Fruit fly (Drosophila melanogaster) whole organism, embryonic: ENCODE data around the gene Polr2I.

Experiments used
- Asciz ChIP-seq: fragments of 200-800 bp; sonication (Bioruptor generic); optimal IDR thresholded peaks from 2 replicates; lab custom pipeline; 2017; ENCODE audit warnings: missing biosample characterization, mild to moderate bottlenecking, missing genetic modification characterization, missing genetic modification reagents
- Awh ChIP-seq: fragments of 200-800 bp; sonication (Bioruptor generic); IDR thresholded peaks from 2 replicates; pipeline ENCODE4, ENCODE4 v1.3.6; 2022; ENCODE audit warnings: missing biosample characterization, missing genetic modification characterization
- CG10321 ChIP-seq: fragments of 200-800 bp; sonication (Bioruptor generic); IDR thresholded peaks from 2 replicates; pipeline ENCODE4 v1.3.6; 2022; ENCODE audit warnings: missing biosample characterization, missing genetic modification characterization
- CG12071 ChIP-seq: fragments of 200-800 bp; sonication (Bioruptor generic); optimal IDR thresholded peaks from 3 replicates; lab custom pipeline; 2018; ENCODE audit warnings: missing biosample characterization, mild to moderate bottlenecking, missing genetic modification characterization
- CG12659 ChIP-seq: fragments of 200-800 bp; sonication (Bioruptor generic); optimal IDR thresholded peaks from 3 replicates; lab custom pipeline; 2017; ENCODE audit warnings: mild to moderate bottlenecking, missing biosample characterization, missing genetic modification reagents, missing genetic modification characterization
- CG13123 ChIP-seq: fragments of 200-800 bp; sonication (Bioruptor generic); optimal IDR thresholded peaks from 2 replicates; lab custom pipeline; 2016; ENCODE audit warnings: missing biosample characterization, missing genetic modification characterization
- CG13296 ChIP-seq: fragments of 200-800 bp; sonication (Bioruptor generic); optimal IDR thresholded peaks from 3 replicates; lab custom pipeline; 2018; ENCODE audit warnings: missing biosample characterization, mild to moderate bottlenecking, missing genetic modification characterization
- CG13775 ChIP-seq: fragments of 200-800 bp; sonication (Bioruptor generic); optimal IDR thresholded peaks from 3 replicates; lab custom pipeline; 2017; ENCODE audit warnings: missing biosample characterization, mild to moderate bottlenecking, missing genetic modification characterization
- CG14050 ChIP-seq: fragments of 200-800 bp; sonication (Bioruptor generic); IDR thresholded peaks from 3 replicates; pipeline ENCODE4 v1.3.6; 2022; ENCODE audit warnings: missing biosample characterization, missing genetic modification characterization
- CG17361 ChIP-seq: fragments of 200-800 bp; sonication (Bioruptor generic); IDR thresholded peaks from 3 replicates; pipeline ENCODE4 v1.3.6; 2022; ENCODE audit warnings: missing biosample characterization, missing genetic modification characterization
- CG17385 ChIP-seq: fragments of 200-800 bp; sonication (Bioruptor generic); optimal IDR thresholded peaks from 3 replicates; lab custom pipeline; 2018; ENCODE audit warnings: missing biosample characterization, mild to moderate bottlenecking, missing genetic modification characterization
- CG17612 ChIP-seq: fragments of 200-800 bp; sonication (Bioruptor generic); IDR thresholded peaks from 2 replicates; pipeline ENCODE4 v1.3.6; 2022; ENCODE audit warnings: missing biosample characterization, missing genetic modification characterization
- CG2678 ChIP-seq: fragments of 200-800 bp; sonication (Bioruptor generic); optimal IDR thresholded peaks from 3 replicates; lab custom pipeline; 2019; ENCODE audit warnings: missing biosample characterization, mild to moderate bottlenecking, missing genetic modification characterization, moderate library complexity
- CG30431 ChIP-seq: fragments of 200-800 bp; sonication (Bioruptor generic); optimal IDR thresholded peaks from 2 replicates; lab custom pipeline; 2017; ENCODE audit warnings: missing biosample characterization, missing genetic modification characterization
- CG31441 ChIP-seq: fragments of 200-800 bp; sonication (Bioruptor generic); IDR thresholded peaks from 2 replicates; pipeline ENCODE4 v1.3.6; 2022; ENCODE audit warnings: missing biosample characterization, missing genetic modification characterization
- CG32772 ChIP-seq: fragments of 200-800 bp; sonication (Bioruptor generic); IDR thresholded peaks from 2 replicates; pipeline ENCODE4 v1.3.6; 2022; ENCODE audit warnings: missing biosample characterization, missing genetic modification characterization
- CG3838 ChIP-seq: fragments of 200-800 bp; sonication (Bioruptor generic); optimal IDR thresholded peaks from 3 replicates; lab custom pipeline; 2016; ENCODE audit warnings: missing biosample characterization, missing genetic modification characterization
- CG4424 ChIP-seq: fragments of 200-800 bp; sonication (Bioruptor generic); optimal IDR thresholded peaks from 3 replicates; lab custom pipeline; 2016; ENCODE audit warnings: missing biosample characterization, missing genetic modification characterization
- CG6683 ChIP-seq: fragments of 200-800 bp; sonication (Bioruptor generic); optimal IDR thresholded peaks from 2 replicates; lab custom pipeline; 2017; ENCODE audit warnings: missing biosample characterization, mild to moderate bottlenecking, missing genetic modification characterization, missing genetic modification reagents
- CG7271 ChIP-seq: fragments of 200-800 bp; sonication (Bioruptor generic); optimal IDR thresholded peaks from 2 replicates; lab custom pipeline; 2018; ENCODE audit warnings: missing biosample characterization, mild to moderate bottlenecking, missing genetic modification characterization, moderate library complexity
- CG7839 ChIP-seq: fragments of 200-800 bp; sonication (Bioruptor generic); optimal IDR thresholded peaks from 3 replicates; lab custom pipeline; 2018; ENCODE audit warnings: missing biosample characterization, mild to moderate bottlenecking, missing genetic modification characterization, moderate library complexity
- Dad ChIP-seq: fragments of 200-800 bp; sonication (Bioruptor generic); optimal IDR thresholded peaks from 3 replicates; lab custom pipeline; 2016; ENCODE audit warnings: missing biosample characterization, missing genetic modification characterization
- Drgx ChIP-seq: fragments of 200-800 bp; sonication (Bioruptor generic); IDR thresholded peaks from 2 replicates; pipeline ENCODE4 v1.3.6; 2022; ENCODE audit warnings: missing biosample characterization, missing genetic modification characterization
- HLH4C ChIP-seq: fragments of 200-800 bp; sonication (Bioruptor generic); IDR thresholded peaks from 3 replicates; pipeline ENCODE4 v1.3.6; 2022; ENCODE audit warnings: missing biosample characterization, missing genetic modification characterization; ENCODE audit not compliant: partially characterized antibody
- Hmx ChIP-seq: fragments of 200-800 bp; sonication (Bioruptor generic); optimal IDR thresholded peaks from 2 replicates; lab custom pipeline; 2016; ENCODE audit warnings: missing biosample characterization, missing genetic modification characterization
- MESR4 ChIP-seq: fragments of 200-800 bp; sonication (Bioruptor generic); optimal IDR thresholded peaks from 2 replicates; lab custom pipeline; 2018; ENCODE audit warnings: missing biosample characterization, mild to moderate bottlenecking, missing genetic modification characterization, moderate library complexity
- MTF-1 ChIP-seq: fragments of 200-800 bp; sonication (Bioruptor generic); optimal IDR thresholded peaks from 2 replicates; lab custom pipeline; 2018; ENCODE audit warnings: missing biosample characterization, mild to moderate bottlenecking, missing genetic modification characterization, borderline replicate concordance
- Ptx1 ChIP-seq: fragments of 200-800 bp; sonication (Bioruptor generic); IDR thresholded peaks from 2 replicates; pipeline ENCODE4 v1.3.6; 2022; ENCODE audit warnings: missing biosample characterization, missing genetic modification characterization
- ac ChIP-seq: fragments of 200-800 bp; sonication (Bioruptor generic); optimal IDR thresholded peaks from 3 replicates; lab custom pipeline; 2017; ENCODE audit warnings: missing biosample characterization, mild to moderate bottlenecking, missing genetic modification characterization
- ara ChIP-seq: fragments of 200-800 bp; sonication (Bioruptor generic); IDR thresholded peaks from 2 replicates; pipeline ENCODE4 v1.3.6; 2022; ENCODE audit warnings: missing biosample characterization, missing genetic modification characterization
- bab2 ChIP-seq: fragments of 200-800 bp; sonication (Bioruptor generic); optimal IDR thresholded peaks from 2 replicates; lab custom pipeline; 2016; ENCODE audit warnings: missing biosample characterization, missing genetic modification characterization
- btn ChIP-seq: fragments of 200-800 bp; sonication (Bioruptor generic); optimal IDR thresholded peaks from 2 replicates; lab custom pipeline; 2016; ENCODE audit warnings: missing biosample characterization, missing genetic modification characterization
- cad ChIP-seq: fragments of >200 bp; optimal IDR thresholded peaks from 2 replicates; lab custom pipeline; 2017; ENCODE audit warnings: missing biosample characterization, missing genetic modification characterization
- ci ChIP-seq: fragments of 200-800 bp; sonication (Bioruptor generic); IDR thresholded peaks from 3 replicates; pipeline ENCODE4 v1.3.6; 2022; ENCODE audit warnings: missing biosample characterization, missing genetic modification characterization
- crc ChIP-seq: fragments of 200-800 bp; sonication (Bioruptor generic); optimal IDR thresholded peaks from 2 replicates; lab custom pipeline; 2016; ENCODE audit warnings: missing biosample characterization, missing genetic modification characterization
- danr ChIP-seq: fragments of 200-800 bp; sonication (Bioruptor generic); IDR thresholded peaks from 2 replicates; pipeline ENCODE4 v1.3.6; 2022; ENCODE audit warnings: missing biosample characterization, missing genetic modification characterization
- dimm ChIP-seq: fragments of 200-800 bp; sonication (Bioruptor generic); IDR thresholded peaks from 2 replicates; pipeline ENCODE4 v1.3.6; 2022; ENCODE audit warnings: missing biosample characterization, missing genetic modification characterization
- dpn ChIP-seq, 2 experiments: fragments of 200-800 bp; sonication (Bioruptor generic); optimal IDR thresholded peaks; 3 replicates each; lab custom pipeline; 2016; ENCODE audit warnings: missing biosample characterization in 2 of 2, missing genetic modification characterization in 2 of 2
- gsb-n ChIP-seq: fragments of 200-800 bp; sonication (Bioruptor generic); optimal IDR thresholded peaks from 3 replicates; lab custom pipeline; 2018; ENCODE audit warnings: missing biosample characterization, mild to moderate bottlenecking, missing genetic modification characterization
- hkb ChIP-seq, 2 experiments: fragments of 200-800 bp in 1 of 2; fragments of >200 bp in 1 of 2; sonication (Bioruptor generic) in 1 of 2; IDR thresholded peaks in 1 of 2; optimal IDR thresholded peaks in 1 of 2; 2 replicates each; pipeline versions ENCODE4 v1.3.6 to Lab custom; 2017 to 2022; ENCODE audit warnings: missing biosample characterization in 1 of 2, missing genetic modification characterization in 1 of 2
- p53 ChIP-seq: fragments of 200-800 bp; sonication (Bioruptor generic); optimal IDR thresholded peaks from 2 replicates; lab custom pipeline; 2016; ENCODE audit warnings: missing biosample characterization, missing genetic modification characterization
- pan ChIP-seq, 4 experiments: fragments of >200 bp in 3 of 4; fragments of 200-800 bp in 1 of 4; sonication (Bioruptor generic) in 1 of 4; optimal IDR thresholded peaks in 3 of 4; IDR thresholded peaks in 1 of 4; 2 replicates each; pipeline versions ENCODE4 v1.3.6 to Lab custom; 2017 to 2022; ENCODE audit warnings: missing biosample characterization in 2 of 4, missing genetic modification characterization in 2 of 4, mixed read lengths in 1 of 4
- pzg ChIP-seq: fragments of 200-800 bp; sonication (Bioruptor generic); optimal IDR thresholded peaks from 3 replicates; lab custom pipeline; 2018; ENCODE audit warnings: missing biosample characterization, mild to moderate bottlenecking, missing genetic modification characterization, moderate library complexity
- salm ChIP-seq: fragments of 200-800 bp; sonication (Bioruptor generic); optimal IDR thresholded peaks from 2 replicates; lab custom pipeline; 2018; ENCODE audit warnings: missing biosample characterization, mild to moderate bottlenecking, missing genetic modification characterization
- sisA ChIP-seq: fragments of 200-800 bp; sonication (Bioruptor generic); IDR thresholded peaks from 2 replicates; pipeline ENCODE4 v1.3.6; 2022; ENCODE audit warnings: missing biosample characterization, missing genetic modification characterization
- slp2 ChIP-seq: fragments of 200-800 bp; sonication (Bioruptor generic); optimal IDR thresholded peaks from 2 replicates; lab custom pipeline; 2016; ENCODE audit warnings: missing biosample characterization, missing genetic modification characterization
- sr ChIP-seq: fragments of 200-800 bp; sonication (Bioruptor generic); IDR thresholded peaks from 3 replicates; pipeline ENCODE4 v1.3.6; 2022; ENCODE audit warnings: missing biosample characterization, missing genetic modification characterization
- stwl ChIP-seq: fragments of 200-800 bp; sonication (Bioruptor generic); optimal IDR thresholded peaks from 3 replicates; lab custom pipeline; 2018; ENCODE audit warnings: missing biosample characterization, mild to moderate bottlenecking, missing genetic modification characterization, moderate library complexity
- tna ChIP-seq: fragments of 200-800 bp; sonication (Bioruptor generic); IDR thresholded peaks from 2 replicates; pipeline ENCODE4 v1.3.6; 2022; ENCODE audit warnings: missing biosample characterization, missing genetic modification characterization; ENCODE audit not compliant: partially characterized antibody
- toy ChIP-seq: fragments of 200-800 bp; sonication (Bioruptor generic); IDR thresholded peaks from 2 replicates; pipeline ENCODE4 v1.3.6; 2022; ENCODE audit warnings: missing biosample characterization, missing genetic modification characterization
- zen ChIP-seq: fragments of 200-800 bp; sonication (Bioruptor generic); optimal IDR thresholded peaks from 3 replicates; lab custom pipeline; 2018; ENCODE audit warnings: missing biosample characterization, mild to moderate bottlenecking, missing genetic modification characterization, moderate library complexity

The Polr2I gene

dm6 chr3R:14356619-14357018 is 47.7 kb downstream of the Polr2I start (continued):
- peak; percentile 54 for TF ChIP-seq bab2 (GFP tag; lab: Kevin White, UChicago)
- TF ChIP-seq CG4424 (GFP tag; lab: Kevin White, UChicago): no peak
- no peak for TF ChIP-seq salm (tag; lab: Kevin White, UChicago)
- peak; percentile 1 for TF ChIP-seq CG13775 (GFP tag; lab: Kevin White, UChicago)
- TF ChIP-seq tna (GFP tag; lab: Robert Waterston, UW): no peak
- no peak for TF ChIP-seq Asciz
- TF ChIP-seq CG30431: peak; percentile 0
- no peak for TF ChIP-seq CG17612 (GFP tag; lab: Robert Waterston, UW)
- no peak for TF ChIP-seq ac (GFP tag; lab: Kevin White, UChicago)
- no peak for TF ChIP-seq HLH4C (GFP tag; lab: Robert Waterston, UW)
- no peak for TF ChIP-seq slp2
- TF ChIP-seq MTF-1 (GFP tag; lab: Kevin White, UChicago): no peak
- peak; percentile 27; the same call in 1 of the 2 replicates for TF ChIP-seq CG32772 (GFP tag; lab: Robert Waterston, UW)
- TF ChIP-seq CG6683 (GFP tag; lab: Kevin White, UChicago): no peak
- peak; percentile 37 for TF ChIP-seq CG2678 (tag; lab: Kevin White, UChicago)
- no peak for TF ChIP-seq stwl
- TF ChIP-seq CG10321 (GFP tag; lab: Robert Waterston, UW): no peak
- TF ChIP-seq danr: no peak
- peak; percentile 26 for TF ChIP-seq zen
- TF ChIP-seq CG7271 (tag; lab: Kevin White, UChicago): no peak
- no peak for TF ChIP-seq sr (GFP tag; lab: Robert Waterston, UW)
- TF ChIP-seq CG7839: peak; percentile 31
- TF ChIP-seq Hmx (GFP tag; lab: Kevin White, UChicago): no peak
- TF ChIP-seq CG13123: no peak
- TF ChIP-seq p53 (GFP tag; lab: Kevin White, UChicago): no peak
- TF ChIP-seq sisA: peak; percentile 56
- TF ChIP-seq Ptx1 (GFP tag; lab: Robert Waterston, UW): peak; percentile 54
- TF ChIP-seq hkb (optimal IDR thresholded peaks at IDR 0.05; lab: Kevin White, UChicago): no peak
- TF ChIP-seq hkb (GFP tag; IDR thresholded peaks at IDR 0.05; lab: Robert Waterston, UW): peak; percentile 65
- no peak for TF ChIP-seq Awh
- no peak for TF ChIP-seq CG31441 (GFP tag; lab: Robert Waterston, UW)
- no peak for TF ChIP-seq crc (GFP tag; lab: Kevin White, UChicago)
- TF ChIP-seq Drgx (GFP tag; lab: Robert Waterston, UW): peak; percentile 54
- TF ChIP-seq CG17361 (GFP tag; lab: Robert Waterston, UW): no peak
- no peak for TF ChIP-seq CG12659 (GFP tag; lab: Kevin White, UChicago)
- no peak for TF ChIP-seq CG13296
- TF ChIP-seq CG14050 (GFP tag; lab: Robert Waterston, UW): no peak
- no peak for TF ChIP-seq cad (GFP tag; lab: Kevin White, UChicago)
- no peak for TF ChIP-seq pan (optimal IDR thresholded peaks at IDR 0.05; lab: Kevin White, UChicago)
- TF ChIP-seq pan (GFP tag; optimal IDR thresholded peaks at IDR 0.05 in 1 of 2, IDR thresholded peaks at IDR 0.05 in 1 of 2): peak in 1 of 2 experiments; percentile 57
- TF ChIP-seq pzg (GFP tag; lab: Kevin White, UChicago): no peak
- peak; percentile 27; the same call in 1 of the 2 replicates for TF ChIP-seq dimm (GFP tag; lab: Robert Waterston, UW)
- TF ChIP-seq ci (GFP tag; lab: Robert Waterston, UW): peak; percentile 64; the same call in 1 of the 3 replicates
- no peak for TF ChIP-seq gsb-n
- TF ChIP-seq Dad: no peak
- no peak for TF ChIP-seq btn (GFP tag; lab: Kevin White, UChicago)
- peak; percentile 17 for TF ChIP-seq CG12071
- TF ChIP-seq toy: no peak
- no peak for TF ChIP-seq CG17385 (GFP tag; lab: Kevin White, UChicago)
- peak; percentile 29; the same call in 1 of the 2 replicates for TF ChIP-seq ara
- no peak for TF ChIP-seq CG3838 (GFP tag; lab: Kevin White, UChicago)
- TF ChIP-seq dpn (GFP tag; optimal IDR thresholded peaks at IDR 0.05; lab: Kevin White, UChicago): peak; percentile 24 to 27
- TF ChIP-seq MESR4 (GFP tag; lab: Kevin White, UChicago): no peak
